Worm (Caenorhabditis elegans) whole organism, L2 larva: ENCODE measurements around the gene srh-304.

Experiments
- ceh-16 ChIP-seq: fragments of 150-350 bp; optimal IDR thresholded peaks from 2 replicates; lab custom pipeline; 2014; ENCODE audit warnings: missing biosample characterization, missing genetic modification characterization
- gmeb-1 ChIP-seq: fragments of 150-350 bp; optimal IDR thresholded peaks from 2 replicates; lab custom pipeline; 2014; ENCODE audit warnings: missing biosample characterization, missing genetic modification characterization
- lsy-2 ChIP-seq, 2 experiments: fragments of 150-350 bp in 1 of 2; sonication (generic microtip) in 1 of 2; optimal IDR thresholded peaks; 2 replicates each; lab custom pipeline; 2014 to 2017; ENCODE audit warnings: missing biosample characterization in 2 of 2, missing genetic modification characterization in 2 of 2
- nhr-10 ChIP-seq: sonication (generic microtip); optimal IDR thresholded peaks from 2 replicates; lab custom pipeline; 2017; ENCODE audit warnings: missing biosample characterization, missing genetic modification characterization
- nhr-12 ChIP-seq: fragments of 150-350 bp; optimal IDR thresholded peaks from 2 replicates; lab custom pipeline; 2014; ENCODE audit warnings: missing biosample characterization, missing genetic modification characterization
- nhr-25 ChIP-seq: fragments of 150-350 bp; sonication (generic microtip); optimal IDR thresholded peaks from 3 replicates; lab custom pipeline; 2014; ENCODE audit warnings: missing biosample characterization, missing genetic modification characterization
- nhr-6 ChIP-seq: fragments of 150-350 bp; optimal IDR thresholded peaks from 2 replicates; lab custom pipeline; 2014; ENCODE audit warnings: missing biosample characterization, missing genetic modification characterization
- skn-1 ChIP-seq: sonication (generic microtip); optimal IDR thresholded peaks from 2 replicates; lab custom pipeline; 2017; ENCODE audit warnings: missing biosample characterization, missing genetic modification characterization
- unc-62 ChIP-seq: fragments of 150-350 bp; optimal IDR thresholded peaks from 2 replicates; lab custom pipeline; 2014; ENCODE audit warnings: missing biosample characterization, missing genetic modification reagents, missing genetic modification characterization
- ztf-1 ChIP-seq: fragments of 200-800 bp; sonication (Bioruptor generic); conservative IDR thresholded peaks from 2 replicates; pipeline ENCODE4 v1.3.6; 2022; ENCODE audit warnings: missing genetic modification characterization, missing compliant biosample characterization

- no peak for TF ChIP-seq ztf-1 (GFP tag; lab: Robert Waterston, UW)
- TF ChIP-seq unc-62 (GFP tag; lab: Kevin White, UChicago) = no peak
- no peak for TF ChIP-seq nhr-12
- no peak for TF ChIP-seq ceh-16 (tag; lab: Kevin White, UChicago)
- no peak for TF ChIP-seq nhr-10 (tag; lab: Kevin White, UChicago)
- no peak for TF ChIP-seq nhr-25 (tag; lab: Kevin White, UChicago)
- TF ChIP-seq skn-1 (tag; lab: Kevin White, UChicago) = no peak
- no peak for TF ChIP-seq nhr-6 (tag; lab: Kevin White, UChicago)
- TF ChIP-seq gmeb-1 (tag; lab: Kevin White, UChicago) = no peak
- TF ChIP-seq lsy-2 (tag; optimal IDR thresholded peaks at IDR 0.05; lab: Kevin White, UChicago) = no peak
Measured at ce11 chrV:17790191-17790590, 38.2 kb upstream of the srh-304 start, which contains the start of gene srh-290.
